Fruit fly (Drosophila melanogaster) Kc167 (cell line): ENCODE results near the gene ssp3.

Experiments
- Sin3A ChIP-seq: fragments of >200 bp; optimal IDR thresholded peaks from 2 replicates; lab custom pipeline; 2018; ENCODE audit warnings: missing external identifiers
- h ChIP-seq: fragments of >200 bp; optimal IDR thresholded peaks from 3 replicates; lab custom pipeline; 2018; ENCODE audit warnings: missing external identifiers
- insv ChIP-seq: fragments of >200 bp; optimal IDR thresholded peaks from 3 replicates; lab custom pipeline; 2018; ENCODE audit warnings: missing external identifiers
- ttk ChIP-seq: sonication (Bioruptor generic); optimal IDR thresholded peaks from 2 replicates; lab custom pipeline; 2017; ENCODE audit warnings: missing external identifiers

- TF ChIP-seq h (lab: Kevin White, UChicago) (no peak), Sin3A (lab: Kevin White, UChicago) (no peak), insv (lab: Kevin White, UChicago) (no peak), ttk (lab: Kevin White, UChicago) (no peak)
Measured at dm6 chr2L:18979407-18979806, 35.6 kb upstream of the ssp3 start.
